Worm (Caenorhabditis elegans) whole organism, L2 larva: Measurements from ENCODE around the gene msp-113.

Experiments
- crh-2 ChIP-seq: sonication (generic microtip); optimal IDR thresholded peaks from 2 replicates; lab custom pipeline; 2017; ENCODE audit warnings: missing biosample characterization, missing genetic modification characterization
- fos-1 ChIP-seq: fragments of 150-350 bp; optimal IDR thresholded peaks from 2 replicates; lab custom pipeline; 2014; ENCODE audit warnings: missing biosample characterization, missing genetic modification characterization
- lin-13 ChIP-seq: fragments of 150-350 bp; optimal IDR thresholded peaks from 2 replicates; lab custom pipeline; 2014; ENCODE audit warnings: missing biosample characterization, missing genetic modification reagents, missing genetic modification characterization
- nhr-12 ChIP-seq: fragments of 150-350 bp; optimal IDR thresholded peaks from 2 replicates; lab custom pipeline; 2014; ENCODE audit warnings: missing biosample characterization, missing genetic modification characterization
- nhr-21 ChIP-seq: fragments of 150-350 bp; optimal IDR thresholded peaks from 2 replicates; lab custom pipeline; 2014; ENCODE audit warnings: missing biosample characterization, missing genetic modification characterization
- sma-3 ChIP-seq: sonication (generic microtip); optimal IDR thresholded peaks from 2 replicates; lab custom pipeline; 2016; ENCODE audit warnings: missing genetic modification reagents, missing genetic modification characterization, missing compliant biosample characterization

Gene msp-113

DNA sequence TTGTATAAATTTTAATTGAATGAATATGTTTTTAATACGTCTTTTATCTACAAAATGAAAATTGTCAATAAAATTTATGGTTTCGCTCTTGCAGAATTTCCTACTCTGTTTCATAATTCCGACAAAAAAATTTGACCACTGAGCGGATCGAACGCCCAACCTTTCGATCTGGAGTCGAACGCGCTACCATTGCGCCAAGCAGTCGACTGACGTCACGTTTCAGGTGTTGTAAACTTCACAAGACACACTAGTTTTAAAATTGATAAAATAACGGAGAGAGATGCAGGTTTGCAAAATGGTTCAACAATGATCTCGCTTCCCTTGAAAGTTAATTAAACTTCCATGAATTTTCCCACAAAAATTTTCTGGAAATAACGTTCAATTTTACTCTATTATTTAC is 46.4 kb downstream of the msp-113 start:
- TF ChIP-seq fos-1 = peak; percentile 13
- no peak for TF ChIP-seq nhr-21 (tag; lab: Kevin White, UChicago)
- TF ChIP-seq nhr-12 (tag; lab: Kevin White, UChicago) = no peak
- TF ChIP-seq crh-2 = peak; percentile 48
- peak; percentile 60 for TF ChIP-seq sma-3 (GFP tag; lab: Kevin White, UChicago)
- peak; percentile 24 for TF ChIP-seq lin-13 (GFP tag; lab: Kevin White, UChicago)
- TF ChIP-seq, all 48 proteins: peak for 4
